Worm (Caenorhabditis elegans) whole organism, L2 larva: ENCODE measurements around the gene F58H1.8.

Source experiments
- C34F6.9 ChIP-seq: fragments of 150-350 bp; optimal IDR thresholded peaks from 2 replicates; lab custom pipeline; 2014; ENCODE audit warnings: missing biosample characterization, missing genetic modification characterization
- F13H6.1 ChIP-seq: sonication (generic microtip); optimal IDR thresholded peaks from 2 replicates; lab custom pipeline; 2016; ENCODE audit warnings: missing genetic modification characterization, missing compliant biosample characterization
- R02D3.7 ChIP-seq: fragments of 150-350 bp; optimal IDR thresholded peaks from 2 replicates; lab custom pipeline; 2014; ENCODE audit warnings: missing biosample characterization, missing genetic modification characterization
- Y55F3AM.14 ChIP-seq: fragments of 200-800 bp; sonication (Bioruptor generic); optimal IDR thresholded peaks from 2 replicates; lab custom pipeline; 2018; ENCODE audit warnings: mild to moderate bottlenecking, missing genetic modification characterization, missing compliant biosample characterization
- ZK546.5 ChIP-seq: sonication (generic microtip); optimal IDR thresholded peaks from 2 replicates; lab custom pipeline; 2017; ENCODE audit warnings: missing biosample characterization, missing genetic modification characterization
- alr-1 ChIP-seq: fragments of 150-350 bp; optimal IDR thresholded peaks from 2 replicates; lab custom pipeline; 2014; ENCODE audit warnings: missing biosample characterization, missing genetic modification characterization
- aly-2 ChIP-seq: fragments of 150-350 bp; optimal IDR thresholded peaks from 2 replicates; lab custom pipeline; 2014; ENCODE audit warnings: missing biosample characterization, missing genetic modification characterization
- ama-1 ChIP-seq: fragments of 150-350 bp; optimal IDR thresholded peaks from 2 replicates; lab custom pipeline; 2018; ENCODE audit warnings: inconsistent platforms
- blmp-1 ChIP-seq: sonication (generic microtip); optimal IDR thresholded peaks from 2 replicates; lab custom pipeline; 2017; ENCODE audit warnings: missing genetic modification characterization, mild to moderate bottlenecking, missing compliant biosample characterization, antibody characterized with exemption, moderate library complexity; ENCODE audit not compliant: insufficient read depth
- ceh-82 ChIP-seq: fragments of 150-350 bp; optimal IDR thresholded peaks from 2 replicates; lab custom pipeline; 2014; ENCODE audit warnings: missing biosample characterization, missing genetic modification characterization
- crh-2 ChIP-seq: sonication (generic microtip); optimal IDR thresholded peaks from 2 replicates; lab custom pipeline; 2017; ENCODE audit warnings: missing biosample characterization, missing genetic modification characterization
- dmd-4 ChIP-seq: sonication (generic microtip); optimal IDR thresholded peaks from 2 replicates; lab custom pipeline; 2017; ENCODE audit warnings: missing biosample characterization, missing genetic modification characterization
- elt-1 ChIP-seq: fragments of 150-350 bp; optimal IDR thresholded peaks from 2 replicates; lab custom pipeline; 2014; ENCODE audit warnings: missing biosample characterization, missing genetic modification characterization
- elt-3 ChIP-seq: sonication (generic microtip); optimal IDR thresholded peaks from 2 replicates; lab custom pipeline; 2017; ENCODE audit warnings: missing biosample characterization, missing genetic modification characterization
- fos-1 ChIP-seq: fragments of 150-350 bp; optimal IDR thresholded peaks from 2 replicates; lab custom pipeline; 2014; ENCODE audit warnings: missing biosample characterization, missing genetic modification characterization
- gmeb-1 ChIP-seq: fragments of 150-350 bp; optimal IDR thresholded peaks from 2 replicates; lab custom pipeline; 2014; ENCODE audit warnings: missing biosample characterization, missing genetic modification characterization
- lin-11 ChIP-seq: fragments of 150-350 bp; sonication (generic microtip); optimal IDR thresholded peaks from 2 replicates; lab custom pipeline; 2014; ENCODE audit warnings: missing biosample characterization, missing genetic modification characterization, inconsistent platforms, mixed read lengths
- lin-13 ChIP-seq: fragments of 150-350 bp; optimal IDR thresholded peaks from 2 replicates; lab custom pipeline; 2014; ENCODE audit warnings: missing biosample characterization, missing genetic modification reagents, missing genetic modification characterization
- lsy-2 ChIP-seq, 2 experiments: fragments of 150-350 bp in 1 of 2; sonication (generic microtip) in 1 of 2; optimal IDR thresholded peaks; 2 replicates each; lab custom pipeline; 2014 to 2017; ENCODE audit warnings: missing biosample characterization in 2 of 2, missing genetic modification characterization in 2 of 2
- nhr-10 ChIP-seq: sonication (generic microtip); optimal IDR thresholded peaks from 2 replicates; lab custom pipeline; 2017; ENCODE audit warnings: missing biosample characterization, missing genetic modification characterization
- nhr-11 ChIP-seq: fragments of 150-350 bp; optimal IDR thresholded peaks from 2 replicates; lab custom pipeline; 2014; ENCODE audit warnings: missing biosample characterization, missing genetic modification characterization
- nhr-129 ChIP-seq: fragments of 150-350 bp; optimal IDR thresholded peaks from 2 replicates; lab custom pipeline; 2014; ENCODE audit warnings: missing biosample characterization, missing genetic modification characterization
- nhr-21 ChIP-seq: fragments of 150-350 bp; optimal IDR thresholded peaks from 2 replicates; lab custom pipeline; 2014; ENCODE audit warnings: missing biosample characterization, missing genetic modification characterization
- nhr-23 ChIP-seq: fragments of 150-350 bp; optimal IDR thresholded peaks from 2 replicates; lab custom pipeline; 2014; ENCODE audit warnings: missing biosample characterization, missing genetic modification reagents, missing genetic modification characterization
- nhr-237 ChIP-seq: fragments of 150-350 bp; optimal IDR thresholded peaks from 2 replicates; lab custom pipeline; 2014; ENCODE audit warnings: missing biosample characterization, missing genetic modification characterization
- nhr-25 ChIP-seq: fragments of 150-350 bp; sonication (generic microtip); optimal IDR thresholded peaks from 3 replicates; lab custom pipeline; 2014; ENCODE audit warnings: missing biosample characterization, missing genetic modification characterization
- nhr-6 ChIP-seq: fragments of 150-350 bp; optimal IDR thresholded peaks from 2 replicates; lab custom pipeline; 2014; ENCODE audit warnings: missing biosample characterization, missing genetic modification characterization
- nhr-77 ChIP-seq: fragments of 150-350 bp; optimal IDR thresholded peaks from 2 replicates; lab custom pipeline; 2014; ENCODE audit warnings: missing biosample characterization, missing genetic modification characterization
- peb-1 ChIP-seq: fragments of 150-350 bp; optimal IDR thresholded peaks from 2 replicates; lab custom pipeline; 2014; ENCODE audit warnings: missing biosample characterization, missing genetic modification characterization
- sma-9 ChIP-seq, 2 experiments: fragments of 150-350 bp in 1 of 2; sonication (generic microtip) in 1 of 2; optimal IDR thresholded peaks; 2 replicates each; lab custom pipeline; 2014 to 2016; ENCODE audit warnings: missing genetic modification characterization in 2 of 2, mild to moderate bottlenecking in 1 of 2, missing biosample characterization in 1 of 2, missing compliant biosample characterization in 1 of 2, missing genetic modification reagents in 1 of 2, moderate library complexity in 1 of 2
- snpc-4 ChIP-seq: fragments of 150-350 bp; optimal IDR thresholded peaks from 2 replicates; lab custom pipeline; 2014; ENCODE audit warnings: missing biosample characterization, missing genetic modification characterization
- unc-39 ChIP-seq: fragments of 150-350 bp; optimal IDR thresholded peaks from 2 replicates; lab custom pipeline; 2014; ENCODE audit warnings: missing biosample characterization, missing genetic modification characterization
- unc-55 ChIP-seq: fragments of 150-350 bp; sonication (generic microtip); optimal IDR thresholded peaks from 3 replicates; lab custom pipeline; 2014; ENCODE audit warnings: missing biosample characterization, missing genetic modification reagents, missing genetic modification characterization
- zag-1 ChIP-seq: fragments of 150-350 bp; optimal IDR thresholded peaks from 2 replicates; lab custom pipeline; 2014; ENCODE audit warnings: missing biosample characterization, missing genetic modification characterization
- ztf-1 ChIP-seq: fragments of 200-800 bp; sonication (Bioruptor generic); conservative IDR thresholded peaks from 2 replicates; pipeline ENCODE4 v1.3.6; 2022; ENCODE audit warnings: missing genetic modification characterization, missing compliant biosample characterization
- ztf-11 ChIP-seq: sonication (generic microtip); optimal IDR thresholded peaks from 2 replicates; lab custom pipeline; 2017; ENCODE audit warnings: missing biosample characterization, missing genetic modification characterization

The F58H1.8 gene

DNA sequence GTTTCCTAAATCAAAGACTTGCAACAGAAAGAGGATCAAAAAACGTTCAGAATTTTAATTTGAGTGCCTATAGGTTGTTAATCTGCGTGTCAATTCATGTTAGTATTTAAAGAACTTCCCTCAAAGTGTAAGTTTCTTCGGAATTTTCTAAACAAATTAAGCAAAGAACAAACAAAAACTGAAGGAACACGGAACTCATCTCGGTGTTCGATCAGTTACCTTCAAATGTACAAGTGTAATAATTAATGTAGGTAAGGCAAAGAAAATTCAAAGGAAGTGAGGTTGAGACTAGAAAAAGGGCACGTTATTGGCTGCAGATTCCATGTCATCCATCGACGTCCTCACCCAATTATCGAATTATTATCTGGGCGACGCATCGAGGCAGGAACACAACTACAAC lies 41.0 kb upstream of the F58H1.8 start, which contains the start of gene K12G11.6:
Gene K12G11.6, plus strand, starts transcription at position 357 of the 400 bp plus-strand sequence.
- TF ChIP-seq nhr-21 (no peak), ZK546.5 (no peak), blmp-1 (no peak), peb-1 (tag; lab: Kevin White, UChicago) (no peak), nhr-77 (tag; lab: Kevin White, UChicago) (no peak), nhr-11 (tag; lab: Kevin White, UChicago) (no peak), nhr-23 (tag; lab: Kevin White, UChicago) (no peak), fos-1 (tag; lab: Kevin White, UChicago) (no peak), nhr-6 (no peak), nhr-237 (tag; lab: Kevin White, UChicago) (no peak)

DNA sequence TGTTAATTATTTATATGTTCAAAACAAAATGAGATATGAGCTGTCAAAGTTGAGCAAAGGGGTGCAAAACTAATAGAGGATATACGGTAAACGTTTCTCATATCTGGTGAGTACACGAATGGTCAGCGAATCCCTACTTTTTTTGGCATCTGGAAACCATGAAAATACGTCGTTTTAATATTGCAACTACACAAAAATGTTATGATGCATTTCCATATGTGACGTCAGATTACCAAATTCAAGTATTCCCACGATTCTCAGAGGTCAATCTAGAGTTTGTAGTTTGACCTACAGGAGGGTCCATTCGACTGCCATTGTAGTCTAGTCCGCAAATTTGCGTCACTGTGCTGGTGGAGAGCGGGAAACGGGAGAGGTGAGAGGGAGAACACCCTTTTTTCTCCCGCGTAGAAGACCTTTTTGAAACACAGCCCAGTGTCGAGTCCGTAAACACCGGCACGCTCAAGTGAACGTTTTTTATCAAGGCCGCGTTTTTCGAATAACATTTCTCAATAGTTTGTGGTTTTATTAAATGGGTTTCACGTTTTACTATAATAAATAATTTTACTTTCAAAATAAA lies 38.5 kb upstream of the F58H1.8 start:
- peak; percentile 39 for TF ChIP-seq crh-2 (tag; lab: Kevin White, UChicago)
- no peak for TF ChIP-seq lin-13 (GFP tag; lab: Kevin White, UChicago)
- no peak for TF ChIP-seq alr-1
- TF ChIP-seq ztf-1, result no peak
- TF ChIP-seq nhr-11 (tag; lab: Kevin White, UChicago), result no peak
- TF ChIP-seq lsy-2 (tag; optimal IDR thresholded peaks at IDR 0.05; lab: Kevin White, UChicago), result peak in 1 of 2 experiments; percentile 25
- peak; percentile 53 for TF ChIP-seq nhr-129 (tag; lab: Kevin White, UChicago)
- no peak for TF ChIP-seq ZK546.5
- TF ChIP-seq zag-1 (tag; lab: Kevin White, UChicago), result no peak
- TF ChIP-seq blmp-1, result no peak
- TF ChIP-seq sma-9 (GFP tag; optimal IDR thresholded peaks at IDR 0.05; lab: Kevin White, UChicago), result peak; percentile 12
- no peak for TF ChIP-seq sma-9 (tag; optimal IDR thresholded peaks at IDR 0.05; lab: Kevin White, UChicago)
- no peak for TF ChIP-seq nhr-21
- TF ChIP-seq snpc-4 (tag; lab: Kevin White, UChicago), result no peak
- TF ChIP-seq gmeb-1 (tag; lab: Kevin White, UChicago), result peak; percentile 54
- TF ChIP-seq fos-1 (tag; lab: Kevin White, UChicago), result peak; percentile 44
- TF ChIP-seq dmd-4 (tag; lab: Kevin White, UChicago), result no peak
- TF ChIP-seq elt-3 (tag; lab: Kevin White, UChicago), result no peak
- peak; percentile 5 for TF ChIP-seq C34F6.9 (tag; lab: Kevin White, UChicago)
- TF ChIP-seq nhr-6, result no peak
- no peak for TF ChIP-seq ztf-11 (tag; lab: Kevin White, UChicago)
- TF ChIP-seq ceh-82, result no peak
- TF ChIP-seq R02D3.7, result no peak
- no peak for TF ChIP-seq unc-39
- peak; percentile 55 for TF ChIP-seq nhr-25
- TF ChIP-seq, all 48 proteins: peak for 8

- TF ChIP-seq nhr-6 (no peak), elt-1 (tag; lab: Kevin White, UChicago) (no peak), Y55F3AM.14 (GFP tag; lab: Kevin White, UChicago) (no peak), nhr-10 (no peak), nhr-23 (tag; lab: Kevin White, UChicago) (no peak), unc-55 (GFP tag; lab: Kevin White, UChicago) (no peak), ztf-11 (tag; lab: Kevin White, UChicago) (no peak), lin-13 (GFP tag; lab: Kevin White, UChicago) (no peak), lin-11 (tag; lab: Kevin White, UChicago) (no peak), dmd-4 (tag; lab: Kevin White, UChicago) (no peak)
Observed at ce11 chrV:11897604-11898003, 37.3 kb upstream of the F58H1.8 start.

DNA sequence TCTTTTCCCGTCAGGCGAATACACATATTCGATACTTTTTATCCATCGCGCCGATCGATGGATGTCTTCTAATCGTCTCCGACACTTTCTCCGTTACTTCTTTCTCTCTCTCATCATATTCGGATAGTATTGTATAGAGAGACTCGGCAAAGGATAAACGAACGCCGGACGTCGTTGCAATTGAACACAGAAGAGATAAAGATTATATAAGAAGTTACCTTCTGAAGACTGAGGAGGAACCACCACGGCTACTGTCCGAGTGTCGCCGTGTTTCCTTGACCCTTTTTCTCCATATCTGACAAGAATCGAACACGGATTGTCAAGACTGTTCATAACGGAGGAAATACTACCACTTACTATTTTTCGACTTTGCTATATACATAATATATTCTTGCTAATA lies 35.8 kb upstream of the F58H1.8 start, which contains the start of gene sma-1:
Gene sma-1, plus strand, starts transcription at position 301 of the 400 bp plus-strand sequence.
- TF ChIP-seq alr-1, result no peak
- TF ChIP-seq fos-1 (tag; lab: Kevin White, UChicago), result no peak
- TF ChIP-seq nhr-77 (tag; lab: Kevin White, UChicago), result no peak
- TF ChIP-seq ama-1 (lab: Kevin White, UChicago), result no peak
- TF ChIP-seq lin-13 (GFP tag; lab: Kevin White, UChicago), result no peak
- TF ChIP-seq nhr-129 (tag; lab: Kevin White, UChicago), result no peak
- no peak for TF ChIP-seq dmd-4 (tag; lab: Kevin White, UChicago)
- TF ChIP-seq elt-1 (tag; lab: Kevin White, UChicago), result no peak
- no peak for TF ChIP-seq snpc-4 (tag; lab: Kevin White, UChicago)
- TF ChIP-seq F13H6.1 (tag; lab: Kevin White, UChicago), result no peak
- TF ChIP-seq gmeb-1 (tag; lab: Kevin White, UChicago), result no peak
- TF ChIP-seq aly-2 (tag; lab: Kevin White, UChicago), result no peak
- TF ChIP-seq Y55F3AM.14 (GFP tag; lab: Kevin White, UChicago), result no peak
- no peak for TF ChIP-seq ztf-11 (tag; lab: Kevin White, UChicago)
